Worm (Caenorhabditis elegans): ENCODE data around the gene bet-2.

The bet-2 gene

ce11 chrX:10569185-10569584 is at the start of gene bet-2:
bet-2 (plus strand) TSS chrX:10569273.
- no peak for TF ChIP-seq cnd-1 (tag; optimal IDR thresholded peaks at IDR 0.05)
- no peak for TF ChIP-seq bed-3 (GFP tag; optimal IDR thresholded peaks at IDR 0.05)
- no peak for TF ChIP-seq unc-39 (tag; optimal IDR thresholded peaks at IDR 0.05)
- no peak for TF ChIP-seq lsy-2 (tag; optimal IDR thresholded peaks at IDR 0.05)
- no peak for TF ChIP-seq lin-13 (tag; optimal IDR thresholded peaks at IDR 0.05)
- no peak for TF ChIP-seq zip-8 (tag; optimal IDR thresholded peaks at IDR 0.05)
- no peak for TF ChIP-seq lin-32 (GFP tag; optimal IDR thresholded peaks at IDR 0.05)
- no peak for TF ChIP-seq mls-2 (tag; optimal IDR thresholded peaks at IDR 0.05)
- no peak for TF ChIP-seq nhr-76 (tag; optimal IDR thresholded peaks at IDR 0.05)
- TF ChIP-seq tbx-8 (GFP tag; optimal IDR thresholded peaks at IDR 0.05): no peak
- TF ChIP-seq ham-2 (GFP tag; optimal IDR thresholded peaks at IDR 0.05): no peak

DNA sequence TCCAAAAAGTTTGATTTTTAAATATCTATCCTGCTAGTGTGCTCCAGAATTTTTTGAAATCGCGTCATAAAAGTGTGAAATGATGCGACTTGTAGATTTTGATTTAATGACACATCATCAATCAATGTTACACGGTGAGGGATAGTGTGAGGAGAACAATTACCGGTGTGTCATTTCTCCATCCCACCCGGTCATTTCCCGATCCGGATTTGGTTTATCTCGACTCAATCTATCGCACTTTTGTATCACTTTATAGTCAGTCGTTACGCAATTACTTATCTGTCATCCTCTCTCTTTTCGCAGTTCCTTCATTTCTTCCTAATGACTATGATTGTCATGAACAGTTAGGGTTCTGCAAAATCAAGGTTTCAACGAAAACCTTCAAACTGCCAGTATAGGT is 48.9 kb upstream of the bet-2 start:
- no peak for TF ChIP-seq unc-39 (tag; optimal IDR thresholded peaks at IDR 0.05)
- peak; percentile 69 for TF ChIP-seq nhr-2 (tag; optimal IDR thresholded peaks at IDR 0.05)
- no peak for TF ChIP-seq nhr-12 (tag; optimal IDR thresholded peaks at IDR 0.05)
- TF ChIP-seq elt-1 (tag; optimal IDR thresholded peaks at IDR 0.05; ENCODE audit: borderline replicate concordance, insufficient read depth): peak; percentile 91
- TF ChIP-seq unc-62 (GFP tag; optimal IDR thresholded peaks at IDR 0.05): peak; percentile 92

- TF ChIP-seq snpc-4 (tag; optimal IDR thresholded peaks at IDR 0.05) (no peak), mls-2 (tag; optimal IDR thresholded peaks at IDR 0.05) (no peak), nhr-76 (tag; optimal IDR thresholded peaks at IDR 0.05) (no peak), mep-1 (tag; optimal IDR thresholded peaks at IDR 0.05) (no peak), mab-5 (tag; optimal IDR thresholded peaks at IDR 0.05) (no peak), nhr-28 (tag; optimal IDR thresholded peaks at IDR 0.05) (no peak), blmp-1 (tag; optimal IDR thresholded peaks at IDR 0.05) (no peak), unc-62 (GFP tag; optimal IDR thresholded peaks at IDR 0.05) (no peak), sptf-1 (tag; optimal IDR thresholded peaks at IDR 0.05) (no peak), cnd-1 (tag; optimal IDR thresholded peaks at IDR 0.05) (no peak), hlh-1 (tag; optimal IDR thresholded peaks at IDR 0.05) (no peak), flh-1 (GFP tag; optimal IDR thresholded peaks at IDR 0.05) (no peak), ztf-11 (tag; optimal IDR thresholded peaks at IDR 0.05) (no peak)
These were observed 47.8 kb upstream of the bet-2 start, which contains the start of gene F14F3.4 for ce11 chrX:10521313-10521712. F14F3.4 (minus strand) TSS chrX:10521413.

ce11 chrX:10524483-10524948 is 44.6 kb upstream of the bet-2 start, which contains the start of the genes mboa-7 and git-1:
mboa-7 (minus strand) TSS chrX:10524565.
git-1 (plus strand) TSS chrX:10524898.
- peak; percentile 66 for TF ChIP-seq hlh-1 (tag; optimal IDR thresholded peaks at IDR 0.05)
- TF ChIP-seq lsy-2 (tag; optimal IDR thresholded peaks at IDR 0.05): peak; percentile 2
- no peak for TF ChIP-seq ztf-11 (tag; optimal IDR thresholded peaks at IDR 0.05)
- TF ChIP-seq unc-120 (tag; optimal IDR thresholded peaks at IDR 0.05; ENCODE audit: poor library complexity, severe bottlenecking): peak; percentile 38
- TF ChIP-seq pha-4 (tag; optimal IDR thresholded peaks at IDR 0.05): peak; percentile 37
- peak; percentile 59 for TF ChIP-seq M03D4.4 (tag; optimal IDR thresholded peaks at IDR 0.05)
- no peak for TF ChIP-seq nhr-2 (tag; optimal IDR thresholded peaks at IDR 0.05)
- TF ChIP-seq nhr-76 (tag; optimal IDR thresholded peaks at IDR 0.05): no peak
- no peak for TF ChIP-seq blmp-1 (tag; optimal IDR thresholded peaks at IDR 0.05)
- TF ChIP-seq mls-2 (tag; optimal IDR thresholded peaks at IDR 0.05): peak; percentile 42
- peak; percentile 68 for TF ChIP-seq mep-1 (tag; optimal IDR thresholded peaks at IDR 0.05)
- peak; percentile 9 for TF ChIP-seq ces-1 (GFP tag; optimal IDR thresholded peaks at IDR 0.05)
- peak; percentile 76 for TF ChIP-seq lin-13 (tag; optimal IDR thresholded peaks at IDR 0.05)
- TF ChIP-seq sptf-1 (tag; optimal IDR thresholded peaks at IDR 0.05): peak; percentile 52
- TF ChIP-seq lin-32 (GFP tag; optimal IDR thresholded peaks at IDR 0.05): peak; percentile 49
- no peak for TF ChIP-seq drap-1 (GFP tag; optimal IDR thresholded peaks at IDR 0.05)

ce11 chrX:10527414-10527813 is 41.7 kb upstream of the bet-2 start:
- TF ChIP-seq ces-1 (GFP tag; optimal IDR thresholded peaks at IDR 0.05) (no peak), elt-3 (tag; optimal IDR thresholded peaks at IDR 0.05) (no peak), sptf-1 (tag; optimal IDR thresholded peaks at IDR 0.05) (no peak), lsy-2 (tag; optimal IDR thresholded peaks at IDR 0.05) (no peak), snpc-4 (tag; optimal IDR thresholded peaks at IDR 0.05) (no peak), zip-8 (tag; optimal IDR thresholded peaks at IDR 0.05) (no peak)

- TF ChIP-seq elt-1 (tag; optimal IDR thresholded peaks at IDR 0.05; ENCODE audit: borderline replicate concordance, insufficient read depth) (no peak), mls-2 (tag; optimal IDR thresholded peaks at IDR 0.05) (no peak), bed-3 (GFP tag; optimal IDR thresholded peaks at IDR 0.05) (no peak), elt-3 (tag; optimal IDR thresholded peaks at IDR 0.05) (no peak), mep-1 (tag; optimal IDR thresholded peaks at IDR 0.05) (no peak), lin-32 (GFP tag; optimal IDR thresholded peaks at IDR 0.05) (no peak), lsy-2 (tag; optimal IDR thresholded peaks at IDR 0.05) (no peak), drap-1 (GFP tag; optimal IDR thresholded peaks at IDR 0.05) (no peak), cnd-1 (tag; optimal IDR thresholded peaks at IDR 0.05) (no peak), sem-2 (GFP tag; optimal IDR thresholded peaks at IDR 0.05) (no peak), flh-1 (GFP tag; optimal IDR thresholded peaks at IDR 0.05) (no peak), ham-2 (GFP tag; optimal IDR thresholded peaks at IDR 0.05) (no peak), ceh-43 (GFP tag; optimal IDR thresholded peaks at IDR 0.05) (no peak), ces-1 (GFP tag; optimal IDR thresholded peaks at IDR 0.05) (no peak), ceh-83 (GFP tag; optimal IDR thresholded peaks at IDR 0.05) (no peak)
These were observed 40.1 kb upstream of the bet-2 start, which contains the start of the genes F14F3.5 and slcf-1 for ce11 chrX:10528993-10529392. F14F3.5 (minus strand) TSS chrX:10529226. slcf-1 (plus strand) TSS chrX:10529294.

Data from whole organism, mixed stage, embryonic.